Fruit fly (Drosophila melanogaster): ENCODE measurements around the gene Fad2.

The Fad2 gene

DNA sequence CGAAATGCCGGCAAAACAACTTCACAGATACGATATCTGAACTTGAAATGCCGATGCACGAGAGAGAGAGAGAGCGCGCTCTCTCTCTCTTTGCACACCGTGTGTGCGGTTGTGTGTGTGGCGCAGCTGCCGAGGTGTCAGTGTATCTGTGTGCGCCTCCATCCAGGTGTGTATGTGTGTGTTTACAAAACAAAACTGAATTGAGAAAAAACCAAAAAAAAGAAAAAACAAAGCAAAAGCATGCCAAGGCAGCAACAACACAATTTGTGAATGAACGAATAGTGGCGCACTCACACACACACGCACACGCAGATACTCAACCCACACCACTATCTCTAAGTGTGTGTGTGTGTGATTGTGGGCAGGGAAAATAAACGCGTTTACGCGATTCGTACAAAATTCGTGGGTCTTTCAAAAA is 12.9 kb upstream of the Fad2 start (continued):
- no peak for TF ChIP-seq Tbp (GFP tag; optimal IDR thresholded peaks at IDR 0.05)
- TF ChIP-seq ham (GFP tag; IDR thresholded peaks at IDR 0.05) = no peak
- no peak for TF ChIP-seq NK7.1 (GFP tag; optimal IDR thresholded peaks at IDR 0.05)
- TF ChIP-seq cad (GFP tag; optimal IDR thresholded peaks at IDR 0.05) = no peak
- peak; percentile 40 for TF ChIP-seq CG8924 (tag; optimal IDR thresholded peaks at IDR 0.05)
- no peak for TF ChIP-seq fd96Cb (tag; optimal IDR thresholded peaks at IDR 0.05)
- TF ChIP-seq CG4360 (GFP tag; IDR thresholded peaks at IDR 0.05) = peak; percentile 80
- no peak for TF ChIP-seq Sox102F (GFP tag; optimal IDR thresholded peaks at IDR 0.05)
- no peak for TF ChIP-seq slou (GFP tag; optimal IDR thresholded peaks at IDR 0.05)
- no peak for TF ChIP-seq otp (GFP tag; IDR thresholded peaks at IDR 0.05)
- TF ChIP-seq dpn (GFP tag; optimal IDR thresholded peaks at IDR 0.05) = peak in 1 of 2 experiments; percentile 5
- no peak for TF ChIP-seq CG16779 (GFP tag; IDR thresholded peaks at IDR 0.05)
- no peak for TF ChIP-seq exex (tag; optimal IDR thresholded peaks at IDR 0.05)
- TF ChIP-seq Hmx (GFP tag; optimal IDR thresholded peaks at IDR 0.05) = no peak
- TF ChIP-seq CG2678 (tag; optimal IDR thresholded peaks at IDR 0.05) = peak; percentile 11
- no peak for TF ChIP-seq CG4282 (GFP tag; optimal IDR thresholded peaks at IDR 0.05)
- no peak for TF ChIP-seq CG11456 (GFP tag; IDR thresholded peaks at IDR 0.05)
- TF ChIP-seq lmd (GFP tag; IDR thresholded peaks at IDR 0.05) = no peak
- TF ChIP-seq ase (GFP tag; IDR thresholded peaks at IDR 0.05) = peak; percentile 59; the same call in 2 of the 3 replicates
- peak; percentile 40 for TF ChIP-seq NC2β (GFP tag; optimal IDR thresholded peaks at IDR 0.05)
- no peak for TF ChIP-seq CG9215 (GFP tag; IDR thresholded peaks at IDR 0.05)
- TF ChIP-seq CG10959 (GFP tag; IDR thresholded peaks at IDR 0.05) = no peak
- peak; percentile 53; the same call in 1 of the 2 replicates for TF ChIP-seq rib (GFP tag; IDR thresholded peaks at IDR 0.05)
- no peak for TF ChIP-seq Dip2 (GFP tag; IDR thresholded peaks at IDR 0.05)
- TF ChIP-seq Ets65A (GFP tag) = peak; percentile 38
- TF ChIP-seq her (GFP tag; optimal IDR thresholded peaks at IDR 0.05) = peak; percentile 6
- no peak for TF ChIP-seq CG11560 (tag; IDR thresholded peaks at IDR 0.05)
- TF ChIP-seq wek (GFP tag; optimal IDR thresholded peaks at IDR 0.05) = no peak
- TF ChIP-seq CG17568 (GFP tag; optimal IDR thresholded peaks at IDR 0.05) = no peak
- peak; percentile 91 for TF ChIP-seq sd (tag; optimal IDR thresholded peaks at IDR 0.05)
- peak; percentile 60 for TF ChIP-seq HmgD (GFP tag; optimal IDR thresholded peaks at IDR 0.05)
- TF ChIP-seq Lhr (GFP tag; optimal IDR thresholded peaks at IDR 0.05) = no peak
- no peak for TF ChIP-seq Awh (GFP tag; IDR thresholded peaks at IDR 0.05)
- no peak for TF ChIP-seq Ets97D (GFP tag; optimal IDR thresholded peaks at IDR 0.05)
- peak; percentile 54; the same call in 1 of the 2 replicates for TF ChIP-seq CG13287 (GFP tag; IDR thresholded peaks at IDR 0.05; ENCODE audit: partially characterized antibody)
- TF ChIP-seq CG9437 (GFP tag; optimal IDR thresholded peaks at IDR 0.05) = peak; percentile 9
- peak in 1 of 2 experiments; percentile 44 for TF ChIP-seq Dfd (GFP tag; optimal IDR thresholded peaks at IDR 0.05)
- no peak for TF ChIP-seq Lpt (GFP tag; optimal IDR thresholded peaks at IDR 0.05)
- no peak for TF ChIP-seq B-H2 (GFP tag; optimal IDR thresholded peaks at IDR 0.05)
- TF ChIP-seq ERR (GFP tag; optimal IDR thresholded peaks at IDR 0.05) = no peak
- peak; percentile 25 for TF ChIP-seq CG13624 (GFP tag; optimal IDR thresholded peaks at IDR 0.05)
- TF ChIP-seq CG2889 (GFP tag; IDR thresholded peaks at IDR 0.05) = no peak
- no peak for TF ChIP-seq CG8359 (GFP tag; optimal IDR thresholded peaks at IDR 0.05; ENCODE audit: borderline replicate concordance)
- no peak for TF ChIP-seq CG11093 (GFP tag; IDR thresholded peaks at IDR 0.05)
